Fruit fly (Drosophila melanogaster) whole organism, wandering third instar larva: ENCODE measurements around the gene Elal.

Experiments used
- Abd-B ChIP-seq: fragments of >200 bp; optimal IDR thresholded peaks from 2 replicates; lab custom pipeline; 2017; ENCODE audit warnings: missing biosample characterization, missing genetic modification characterization
- CG32264 ChIP-seq: fragments of 200-800 bp; sonication (Bioruptor generic); optimal IDR thresholded peaks from 2 replicates; lab custom pipeline; 2016; ENCODE audit warnings: missing biosample characterization, missing genetic modification characterization
- GATAd ChIP-seq: sonication (Bioruptor generic); optimal IDR thresholded peaks from 2 replicates; lab custom pipeline; 2016; ENCODE audit warnings: missing biosample characterization, missing genetic modification characterization
- Jra ChIP-seq: sonication (Bioruptor generic); optimal IDR thresholded peaks from 2 replicates; lab custom pipeline; 2016; ENCODE audit warnings: missing biosample characterization, missing genetic modification characterization
- ey ChIP-seq: fragments of 200-800 bp; sonication (Bioruptor generic); optimal IDR thresholded peaks from 2 replicates; lab custom pipeline; 2016; ENCODE audit warnings: missing biosample characterization, missing genetic modification characterization
- fru ChIP-seq: fragments of 200-800 bp; sonication (Bioruptor generic); optimal IDR thresholded peaks from 3 replicates; lab custom pipeline; 2016; ENCODE audit warnings: missing biosample characterization, mild to moderate bottlenecking, missing genetic modification characterization
- sage ChIP-seq: fragments of 200-800 bp; sonication (Bioruptor generic); optimal IDR thresholded peaks from 2 replicates; lab custom pipeline; 2016; ENCODE audit warnings: missing biosample characterization, mild to moderate bottlenecking, missing genetic modification characterization

dm6 chr3R:24856143-24856542 is 9.0 kb upstream of the Elal start, which contains the start of gene HDAC11:
- TF ChIP-seq CG32264 (GFP tag; lab: Kevin White, UChicago) (no peak), fru (GFP tag; lab: Kevin White, UChicago) (no peak), GATAd (GFP tag; lab: Kevin White, UChicago) (no peak), Abd-B (GFP tag; lab: Kevin White, UChicago) (no peak), Jra (GFP tag; lab: Kevin White, UChicago) (no peak), sage (no peak), ey (GFP tag; lab: Kevin White, UChicago) (no peak)
